Fruit fly (Drosophila melanogaster): ENCODE results near the gene Ppm1.
A peak's percentile ranks its signal among the peaks of the same experiment; 100 is the strongest.

DNA sequence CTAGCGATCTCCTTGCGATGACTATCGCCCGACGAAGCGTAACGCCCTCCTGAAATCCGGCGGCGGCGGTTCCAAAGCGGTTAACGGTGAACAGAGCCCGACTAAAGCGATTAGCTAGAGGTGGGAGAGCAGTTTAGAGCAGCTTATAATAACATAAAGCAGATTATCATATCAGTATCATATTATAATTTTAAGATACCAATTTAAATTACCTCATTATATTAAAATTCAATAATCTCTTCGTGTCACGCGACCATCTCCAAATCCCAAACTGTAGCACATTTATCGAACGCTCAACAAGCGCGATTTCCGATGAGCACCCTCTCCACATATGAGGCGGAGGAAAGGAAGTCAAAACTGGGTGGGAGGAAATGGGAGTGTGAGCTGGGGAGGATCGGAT lies 47.3 kb upstream of the Ppm1 start:
- no peak for TF ChIP-seq CG10669 (GFP tag; optimal IDR thresholded peaks at IDR 0.05)
- TF ChIP-seq Blimp-1 (GFP tag; optimal IDR thresholded peaks at IDR 0.05): no peak
- TF ChIP-seq CG7368 (GFP tag; optimal IDR thresholded peaks at IDR 0.05): peak; percentile 2
- TF ChIP-seq CG34406 (GFP tag; optimal IDR thresholded peaks at IDR 0.05): no peak
- no peak for TF ChIP-seq CG4318 (GFP tag; optimal IDR thresholded peaks at IDR 0.05)
- TF ChIP-seq Smox (GFP tag; optimal IDR thresholded peaks at IDR 0.05): peak; percentile 6
